Worm (Caenorhabditis elegans) whole organism, young adult: ENCODE data around the gene ZK795.2.

ENCODE experiments used
- B0035.1 ChIP-seq: sonication (generic microtip); optimal IDR thresholded peaks from 2 replicates; lab custom pipeline; 2016; ENCODE audit warnings: missing genetic modification characterization, mild to moderate bottlenecking, missing compliant biosample characterization, missing genotype, missing genetic modification reagents
- C06A6.2 ChIP-seq: fragments of 200-800 bp; sonication (Bioruptor generic); conservative IDR thresholded peaks from 2 replicates; pipeline ENCODE4 v1.3.6; 2022; ENCODE audit warnings: missing genetic modification characterization, missing compliant biosample characterization
- F33H1.4 ChIP-seq: fragments of 200-800 bp; sonication (Bioruptor generic); IDR thresholded peaks from 2 replicates; pipeline ENCODE4 v1.3.6; 2022; ENCODE audit warnings: missing genetic modification reagents, missing genetic modification characterization, missing compliant biosample characterization
- F39B2.1 ChIP-seq: fragments of 200-800 bp; sonication (Bioruptor generic); IDR thresholded peaks from 2 replicates; pipeline ENCODE4 v1.3.6; 2022; ENCODE audit warnings: missing genetic modification reagents, missing genetic modification characterization, missing compliant biosample characterization
- F49E8.2 ChIP-seq: sonication (generic microtip); optimal IDR thresholded peaks from 3 replicates; lab custom pipeline; 2017; ENCODE audit warnings: missing genetic modification characterization, mild to moderate bottlenecking, missing compliant biosample characterization, antibody characterized with exemption, moderate library complexity; ENCODE audit not compliant: insufficient read depth
- F52B5.7 ChIP-seq: sonication (generic microtip); optimal IDR thresholded peaks from 2 replicates; lab custom pipeline; 2016; ENCODE audit warnings: mild to moderate bottlenecking, missing genetic modification characterization, missing compliant biosample characterization
- K11D2.4 ChIP-seq: fragments of 200-800 bp; sonication (Bioruptor generic); IDR thresholded peaks from 2 replicates; pipeline ENCODE4 v1.3.6; 2022; ENCODE audit warnings: missing genetic modification reagents, missing genetic modification characterization, missing compliant biosample characterization
- K12H6.12 ChIP-seq: fragments of 200-800 bp; sonication (Bioruptor generic); optimal IDR thresholded peaks from 2 replicates; lab custom pipeline; 2018; ENCODE audit warnings: mild to moderate bottlenecking, missing genetic modification characterization, missing compliant biosample characterization
- Y53G8AR.9 ChIP-seq: fragments of 200-800 bp; sonication (Bioruptor generic); conservative IDR thresholded peaks from 2 replicates; pipeline ENCODE4 v1.3.6; 2022; ENCODE audit warnings: missing genetic modification reagents, missing genetic modification characterization, missing compliant biosample characterization
- Y56A3A.18 ChIP-seq: fragments of 200-800 bp; sonication (Bioruptor generic); IDR thresholded peaks from 2 replicates; pipeline ENCODE4 v1.3.6; 2022; ENCODE audit warnings: missing genetic modification reagents, missing genetic modification characterization, missing compliant biosample characterization
- Y67H2A.10 ChIP-seq: fragments of 200-800 bp; sonication (Bioruptor generic); conservative IDR thresholded peaks from 2 replicates; pipeline ENCODE4 v1.3.6; 2022; ENCODE audit warnings: missing genetic modification reagents, missing genetic modification characterization, missing compliant biosample characterization
- Y95B8A.8 ChIP-seq: fragments of 200-800 bp; sonication (Bioruptor generic); IDR thresholded peaks from 2 replicates; pipeline ENCODE4 v1.3.6; 2022; ENCODE audit warnings: missing genetic modification reagents, missing genetic modification characterization, missing compliant biosample characterization
- akir-1 ChIP-seq: fragments of 200-800 bp; sonication (Bioruptor generic); optimal IDR thresholded peaks from 2 replicates; lab custom pipeline; 2018; ENCODE audit warnings: mild to moderate bottlenecking, missing genetic modification characterization, moderate library complexity, missing compliant biosample characterization
- aptf-2 ChIP-seq: fragments of 200-800 bp; sonication (Bioruptor generic); conservative IDR thresholded peaks from 2 replicates; pipeline ENCODE4 v1.3.6; 2022; ENCODE audit warnings: missing genetic modification reagents, missing genetic modification characterization, missing compliant biosample characterization
- bed-2 ChIP-seq: fragments of 200-800 bp; sonication (Bioruptor generic); IDR thresholded peaks from 2 replicates; pipeline ENCODE4 v1.3.6; 2022; ENCODE audit warnings: missing genetic modification reagents, missing genetic modification characterization, missing compliant biosample characterization
- ccch-3 ChIP-seq: fragments of 200-800 bp; sonication (Bioruptor generic); optimal IDR thresholded peaks from 2 replicates; lab custom pipeline; 2018; ENCODE audit warnings: mild to moderate bottlenecking, missing genetic modification characterization, missing compliant biosample characterization
- cebp-1 ChIP-seq, 2 experiments: fragments of 200-800 bp in 1 of 2; sonication (Bioruptor generic) in 1 of 2; sonication (generic microtip) in 1 of 2; IDR thresholded peaks in 1 of 2; optimal IDR thresholded peaks in 1 of 2; 2 replicates each; pipeline versions ENCODE4 v1.3.6 to Lab custom; 2017 to 2022; ENCODE audit warnings: missing compliant biosample characterization in 2 of 2, missing genetic modification characterization in 2 of 2, mild to moderate bottlenecking in 1 of 2, missing genetic modification reagents in 1 of 2, moderate library complexity in 1 of 2
- cebp-2 ChIP-seq: fragments of 200-800 bp; sonication (Bioruptor generic); IDR thresholded peaks from 2 replicates; pipeline ENCODE4 v1.3.6; 2022; ENCODE audit warnings: missing genetic modification characterization, missing compliant biosample characterization
- ceh-100 ChIP-seq: fragments of 200-800 bp; sonication (Bioruptor generic); IDR thresholded peaks from 2 replicates; pipeline ENCODE4 v1.3.6; 2022; ENCODE audit warnings: missing genetic modification reagents, missing genetic modification characterization, missing compliant biosample characterization
- ceh-27 ChIP-seq: fragments of 200-800 bp; sonication (Bioruptor generic); optimal IDR thresholded peaks from 2 replicates; lab custom pipeline; 2018; ENCODE audit warnings: mild to moderate bottlenecking, missing genetic modification characterization, moderate library complexity, missing compliant biosample characterization
- chd-7 ChIP-seq: sonication (generic microtip); optimal IDR thresholded peaks from 2 replicates; lab custom pipeline; 2016; ENCODE audit warnings: mild to moderate bottlenecking, missing genetic modification characterization, moderate library complexity, missing compliant biosample characterization
- die-1 ChIP-seq: sonication (generic microtip); optimal IDR thresholded peaks from 2 replicates; lab custom pipeline; 2016; ENCODE audit warnings: missing genotype, mild to moderate bottlenecking, missing genetic modification characterization, missing compliant biosample characterization
- dpff-1 ChIP-seq: sonication (generic microtip); optimal IDR thresholded peaks from 2 replicates; lab custom pipeline; 2017; ENCODE audit warnings: mild to moderate bottlenecking, missing genetic modification characterization, missing compliant biosample characterization
- dpl-1 ChIP-seq: fragments of 150-350 bp; optimal IDR thresholded peaks from 2 replicates; lab custom pipeline; 2014; ENCODE audit warnings: missing biosample characterization, missing genetic modification reagents, missing genetic modification characterization
- efl-1 ChIP-seq: fragments of 150-350 bp; optimal IDR thresholded peaks from 2 replicates; lab custom pipeline; 2014; ENCODE audit warnings: missing biosample characterization, missing genetic modification reagents, missing genetic modification characterization
- gei-17 ChIP-seq: fragments of 200-800 bp; sonication (Bioruptor generic); optimal IDR thresholded peaks from 2 replicates; lab custom pipeline; 2018; ENCODE audit warnings: mild to moderate bottlenecking, missing genetic modification characterization, missing compliant biosample characterization
- hlh-12 ChIP-seq: sonication (generic microtip); optimal IDR thresholded peaks from 2 replicates; lab custom pipeline; 2016; ENCODE audit warnings: missing genetic modification characterization, missing compliant biosample characterization
- hmg-20 ChIP-seq: fragments of 200-800 bp; sonication (Bioruptor generic); IDR thresholded peaks from 2 replicates; pipeline ENCODE4 v1.3.6; 2022; ENCODE audit warnings: missing genetic modification reagents, missing genetic modification characterization, missing compliant biosample characterization
- let-607 ChIP-seq, 2 experiments: fragments of 200-800 bp in 1 of 2; sonication (Bioruptor generic) in 1 of 2; sonication (generic microtip) in 1 of 2; optimal IDR thresholded peaks; 2 replicates each; lab custom pipeline; 2016 to 2018; ENCODE audit warnings: mild to moderate bottlenecking in 2 of 2, missing compliant biosample characterization in 2 of 2, missing genetic modification characterization in 2 of 2, moderate library complexity in 2 of 2, missing genotype in 1 of 2
- lin-54 ChIP-seq: fragments of 200-800 bp; sonication (Bioruptor generic); optimal IDR thresholded peaks from 2 replicates; lab custom pipeline; 2018; ENCODE audit warnings: mild to moderate bottlenecking, missing genetic modification characterization, missing compliant biosample characterization
- lsy-27 ChIP-seq: sonication (generic microtip); optimal IDR thresholded peaks from 2 replicates; lab custom pipeline; 2017; ENCODE audit warnings: missing genetic modification characterization, mild to moderate bottlenecking, missing compliant biosample characterization, antibody characterized with exemption, missing genotype, borderline replicate concordance; ENCODE audit not compliant: insufficient read depth
- madf-10 ChIP-seq: sonication (generic microtip); optimal IDR thresholded peaks from 2 replicates; lab custom pipeline; 2016; ENCODE audit warnings: mild to moderate bottlenecking, missing genetic modification characterization, missing compliant biosample characterization
- madf-8 ChIP-seq: fragments of 200-800 bp; sonication (Bioruptor generic); conservative IDR thresholded peaks from 2 replicates; pipeline ENCODE4 v1.3.6; 2022; ENCODE audit warnings: missing genetic modification reagents, missing genetic modification characterization, missing compliant biosample characterization
- mcd-1 ChIP-seq: fragments of 200-800 bp; sonication (Bioruptor generic); IDR thresholded peaks from 2 replicates; pipeline ENCODE4 v1.3.6; 2022; ENCODE audit warnings: missing genetic modification reagents, missing genetic modification characterization, missing compliant biosample characterization
- mes-4 ChIP-seq: sonication (generic microtip); optimal IDR thresholded peaks from 2 replicates; lab custom pipeline; 2016; ENCODE audit warnings: missing genotype, missing genetic modification characterization, missing compliant biosample characterization
- nfya-2 ChIP-seq: fragments of 200-800 bp; sonication (Bioruptor generic); IDR thresholded peaks from 2 replicates; pipeline ENCODE4 v1.3.6; 2022; ENCODE audit warnings: missing genetic modification reagents, missing genetic modification characterization, missing compliant biosample characterization
- nhr-27 ChIP-seq: fragments of 200-800 bp; sonication (Bioruptor generic); optimal IDR thresholded peaks from 2 replicates; lab custom pipeline; 2018; ENCODE audit warnings: mild to moderate bottlenecking, missing genetic modification characterization, moderate library complexity, missing compliant biosample characterization
- nhr-80 ChIP-seq: sonication (generic microtip); optimal IDR thresholded peaks from 2 replicates; lab custom pipeline; 2016; ENCODE audit warnings: missing genetic modification characterization, missing compliant biosample characterization
- nhr-90 ChIP-seq: sonication (generic microtip); optimal IDR thresholded peaks from 2 replicates; lab custom pipeline; 2016; ENCODE audit warnings: missing genotype, mild to moderate bottlenecking, missing genetic modification characterization, missing compliant biosample characterization
- rec-8 ChIP-seq, 2 experiments: sonication (generic microtip); optimal IDR thresholded peaks; 2 replicates each; lab custom pipeline; 2016; ENCODE audit warnings: mild to moderate bottlenecking in 2 of 2, missing genetic modification characterization in 2 of 2, missing genetic modification reagents in 2 of 2, missing genotype in 2 of 2, missing biosample characterization in 1 of 2, missing compliant biosample characterization in 1 of 2, moderate library complexity in 1 of 2
- rpc-1 ChIP-seq, 2 experiments: fragments of 150-350 bp in 1 of 2; sonication (generic microtip) in 1 of 2; optimal IDR thresholded peaks; 2 replicates each; lab custom pipeline; 2014 to 2018; ENCODE audit warnings: missing biosample characterization in 1 of 2, missing genetic modification characterization in 1 of 2, missing genetic modification reagents in 1 of 2, missing genotype in 1 of 2
- snpc-3.4 ChIP-seq: sonication (generic microtip); optimal IDR thresholded peaks from 2 replicates; lab custom pipeline; 2017; ENCODE audit warnings: missing genetic modification characterization, mild to moderate bottlenecking, missing compliant biosample characterization, antibody characterized with exemption, moderate library complexity, missing genotype, missing genetic modification reagents
- tbx-9 ChIP-seq: sonication (generic microtip); optimal IDR thresholded peaks from 2 replicates; lab custom pipeline; 2016; ENCODE audit warnings: borderline replicate concordance, missing genetic modification characterization, inconsistent platforms, missing compliant biosample characterization
- unc-62 ChIP-seq: fragments of 150-350 bp; optimal IDR thresholded peaks from 2 replicates; lab custom pipeline; 2014; ENCODE audit warnings: missing biosample characterization, missing genetic modification reagents, missing genetic modification characterization
- ztf-26 ChIP-seq: sonication (generic microtip); optimal IDR thresholded peaks from 2 replicates; lab custom pipeline; 2017; ENCODE audit warnings: missing genetic modification characterization, missing compliant biosample characterization
- ztf-6 ChIP-seq: fragments of 200-800 bp; sonication (Bioruptor generic); IDR thresholded peaks from 2 replicates; pipeline ENCODE4 v1.3.6; 2022; ENCODE audit warnings: missing genetic modification reagents, missing genetic modification characterization, missing compliant biosample characterization

ZK795.2 gene

ce11 chrIV:12594574-12594973 is 35.8 kb upstream of the ZK795.2 start (continued):
- TF ChIP-seq ceh-27 (GFP tag; lab: Kevin White, UChicago) (peak; percentile 47), ceh-100 (GFP tag; lab: Robert Waterston, UW) (peak; percentile 60), K12H6.12 (peak; percentile 58), akir-1 (GFP tag; lab: Kevin White, UChicago) (peak; percentile 19), dpff-1 (tag; lab: Kevin White, UChicago) (no peak), ztf-6 (GFP tag; lab: Robert Waterston, UW) (no peak), lin-54 (GFP tag; lab: Kevin White, UChicago) (peak; percentile 64), F52B5.7 (peak; percentile 48), F49E8.2 (peak; percentile 2), rec-8 (tag; optimal IDR thresholded peaks at IDR 0.05; lab: Kevin White, UChicago) (peak; percentile 68 to 84), B0035.1 (tag; lab: Kevin White, UChicago) (peak; percentile 42), ccch-3 (no peak), lsy-27 (tag; lab: Kevin White, UChicago) (no peak), cebp-2 (GFP tag; lab: Robert Waterston, UW) (peak; percentile 45; the same call in 1 of the 2 replicates), snpc-3.4 (peak; percentile 40), efl-1 (GFP tag; lab: Kevin White, UChicago) (peak; percentile 2), Y53G8AR.9 (peak; percentile 64; the same call in 1 of the 2 replicates), madf-8 (GFP tag; lab: Robert Waterston, UW) (no peak), Y95B8A.8 (GFP tag; lab: Robert Waterston, UW) (peak; percentile 77), K11D2.4 (peak; percentile 72; the same call in 1 of the 2 replicates), nhr-90 (tag; lab: Kevin White, UChicago) (peak; percentile 78), hlh-12 (tag; lab: Kevin White, UChicago) (peak; percentile 1), aptf-2 (0 out of 2 replicates have a peak, but pooled peaks have one; percentile 59), Y67H2A.10 (GFP tag; lab: Robert Waterston, UW) (no peak), F39B2.1 (no peak), C06A6.2 (GFP tag; lab: Robert Waterston, UW) (0 out of 2 replicates have a peak, but pooled peaks have one; percentile 35), unc-62 (GFP tag; lab: Kevin White, UChicago) (no peak), cebp-1 (GFP tag; IDR thresholded peaks at IDR 0.05; lab: Robert Waterston, UW) (peak; percentile 43), cebp-1 (tag; optimal IDR thresholded peaks at IDR 0.05; lab: Kevin White, UChicago) (peak; percentile 76), rpc-1 (optimal IDR thresholded peaks at IDR 0.05; lab: Kevin White, UChicago) (peak; percentile 84), rpc-1 (tag; optimal IDR thresholded peaks at IDR 0.05; lab: Kevin White, UChicago) (peak; percentile 90), hmg-20 (0 out of 2 replicates have a peak, but pooled peaks have one; percentile 39), nhr-27 (tag; lab: Kevin White, UChicago) (peak; percentile 17), tbx-9 (tag; lab: Kevin White, UChicago) (no peak), nfya-2 (GFP tag; lab: Robert Waterston, UW) (no peak), chd-7 (peak; percentile 74), ztf-26 (tag; lab: Kevin White, UChicago) (peak; percentile 59), Y56A3A.18 (peak; percentile 63; the same call in 1 of the 2 replicates), F33H1.4 (GFP tag; lab: Robert Waterston, UW) (no peak; the same call in 1 of the 2 replicates), gei-17 (GFP tag; lab: Kevin White, UChicago) (peak; percentile 4), mes-4 (peak; percentile 18), madf-10 (tag; lab: Kevin White, UChicago) (peak; percentile 81), bed-2 (GFP tag; lab: Robert Waterston, UW) (no peak), mcd-1 (peak; percentile 76), nhr-80 (tag; lab: Kevin White, UChicago) (peak; percentile 55), die-1 (peak; percentile 90), dpl-1 (no peak), let-607 (tag; optimal IDR thresholded peaks at IDR 0.05; lab: Kevin White, UChicago) (peak; percentile 13 to 44)
